Worm (Caenorhabditis elegans) whole organism, midembryonic: ENCODE data around the gene R03H10.2.

Experiments
- klf-2 ChIP-seq: fragments of 200-800 bp; sonication (Bioruptor generic); conservative IDR thresholded peaks from 2 replicates; pipeline ENCODE4 v1.3.6; 2022; ENCODE audit warnings: missing genetic modification reagents, missing genetic modification characterization, missing compliant biosample characterization
- med-1 ChIP-seq: sonication (generic microtip); optimal IDR thresholded peaks from 2 replicates; lab custom pipeline; 2017; ENCODE audit warnings: missing genetic modification characterization, mild to moderate bottlenecking, missing compliant biosample characterization, antibody characterized with exemption, missing genetic modification reagents; ENCODE audit not compliant: insufficient read depth
- ref-1 ChIP-seq: fragments of 200-800 bp; sonication (Bioruptor generic); conservative IDR thresholded peaks from 2 replicates; pipeline ENCODE4 v1.3.6; 2022; ENCODE audit warnings: missing genetic modification reagents, missing genetic modification characterization, missing compliant biosample characterization

DNA sequence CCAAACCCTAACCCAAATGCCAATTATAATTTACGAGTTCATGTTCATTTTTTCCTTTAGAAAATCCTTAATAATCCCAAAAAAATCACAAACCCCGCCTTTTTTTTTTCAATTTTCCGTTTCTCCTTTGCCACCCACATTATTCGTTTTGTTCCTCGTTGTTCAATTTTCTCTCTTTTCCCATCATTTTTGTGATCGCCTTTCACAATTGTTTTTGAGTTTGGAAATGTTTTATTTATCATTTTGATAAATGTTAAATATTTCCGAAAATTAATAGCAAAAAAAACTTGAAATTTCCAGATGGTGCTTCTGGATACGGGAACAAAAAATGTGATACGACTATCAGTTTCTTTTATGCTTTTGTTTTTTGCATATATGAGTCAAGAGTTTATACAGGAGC lies 59.7 kb downstream of the R03H10.2 start, which contains the start of gene F31D5.2:
- TF ChIP-seq ref-1 (GFP tag; lab: Robert Waterston, UW) (no peak), klf-2 (GFP tag; lab: Robert Waterston, UW) (no peak), med-1 (GFP tag; lab: Kevin White, UChicago) (no peak)
